Fruit fly (Drosophila melanogaster): ENCODE data around the gene RpL30.

The RpL30 gene

DNA sequence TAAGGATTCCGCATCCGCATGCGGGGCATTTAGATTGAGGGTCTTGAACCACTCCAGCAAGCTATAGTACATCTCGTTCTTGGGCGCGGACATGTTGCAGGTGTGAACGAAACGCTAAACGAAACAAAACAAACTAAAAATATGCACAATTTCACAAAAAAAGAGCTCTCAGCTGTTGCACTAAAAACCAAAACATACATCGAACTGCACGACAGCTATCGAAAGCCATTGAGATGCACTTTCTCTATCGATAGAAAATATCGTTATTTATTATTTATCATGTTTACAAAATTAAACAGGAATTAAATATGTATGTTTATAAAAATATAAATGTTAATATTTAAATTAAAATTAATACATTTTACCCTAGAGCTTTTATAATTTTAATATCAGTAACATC lies 24.2 kb upstream of the RpL30 start, which contains the start of gene hook:
Gene hook (minus strand): TSS at position 211 of the 400 bp plus-strand sequence.
- no peak for TF ChIP-seq CG8478 (optimal IDR thresholded peaks at IDR 0.05)
- TF ChIP-seq psq (optimal IDR thresholded peaks at IDR 0.05), result no peak
- TF ChIP-seq pan (optimal IDR thresholded peaks at IDR 0.05), result no peak
- TF ChIP-seq EcR (GFP tag; optimal IDR thresholded peaks at IDR 0.05), result no peak
- no peak for TF ChIP-seq usp (GFP tag; optimal IDR thresholded peaks at IDR 0.05)

- no peak for TF ChIP-seq EcR (GFP tag; optimal IDR thresholded peaks at IDR 0.05)
- no peak for TF ChIP-seq pan (optimal IDR thresholded peaks at IDR 0.05)
- TF ChIP-seq CG8478 (optimal IDR thresholded peaks at IDR 0.05), result no peak
- TF ChIP-seq psq (optimal IDR thresholded peaks at IDR 0.05), result no peak
- no peak for TF ChIP-seq usp (GFP tag; optimal IDR thresholded peaks at IDR 0.05)
- no peak for TF ChIP-seq Dll (optimal IDR thresholded peaks at IDR 0.05)
Measured at dm6 chr2L:19027246-19027886, 18.3 kb upstream of the RpL30 start, which contains the start of gene Sidpn. TSS of gene Sidpn (plus strand) at chr2L:19027710.

dm6 chr2L:19026491-19027197 lies 17.5 kb upstream of the RpL30 start:
- no peak for TF ChIP-seq EcR (GFP tag; optimal IDR thresholded peaks at IDR 0.05)
- no peak for TF ChIP-seq Dll (optimal IDR thresholded peaks at IDR 0.05)
- no peak for TF ChIP-seq psq (optimal IDR thresholded peaks at IDR 0.05)

DNA sequence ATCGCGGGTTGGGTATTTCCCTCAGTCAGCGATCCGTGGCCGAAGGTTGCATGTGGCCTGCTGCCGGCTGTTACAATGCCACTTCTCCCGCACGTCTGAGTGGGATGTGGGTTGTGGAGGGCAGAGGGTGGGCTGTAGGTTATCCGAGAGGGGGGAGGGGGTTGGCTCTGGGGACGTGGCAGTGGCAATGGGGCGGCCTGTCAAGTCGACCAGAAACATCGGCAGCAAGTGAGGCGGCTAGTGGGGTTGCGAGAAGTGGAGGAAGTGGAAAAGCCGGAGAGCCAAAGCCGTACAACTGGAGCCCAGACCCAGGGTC lies 15.6 kb upstream of the RpL30 start:
- TF ChIP-seq psq (optimal IDR thresholded peaks at IDR 0.05), result no peak
- TF ChIP-seq Dll (optimal IDR thresholded peaks at IDR 0.05), result no peak
- no peak for TF ChIP-seq usp (GFP tag; optimal IDR thresholded peaks at IDR 0.05)

dm6 chr2L:19023972-19024743 lies 15.1 kb upstream of the RpL30 start:
- TF ChIP-seq Dll (optimal IDR thresholded peaks at IDR 0.05) (no peak), psq (optimal IDR thresholded peaks at IDR 0.05) (no peak), usp (GFP tag; optimal IDR thresholded peaks at IDR 0.05) (no peak), pan (optimal IDR thresholded peaks at IDR 0.05) (no peak), EcR (GFP tag; optimal IDR thresholded peaks at IDR 0.05) (no peak), CG8478 (optimal IDR thresholded peaks at IDR 0.05) (no peak)

dm6 chr2L:19022221-19022516 lies 13.1 kb upstream of the RpL30 start, which contains the start of gene CG15172:
TSS of gene CG15172 (plus strand) at chr2L:19022417.
- TF ChIP-seq pan (optimal IDR thresholded peaks at IDR 0.05) (no peak), EcR (GFP tag; optimal IDR thresholded peaks at IDR 0.05) (no peak), Dll (optimal IDR thresholded peaks at IDR 0.05) (no peak), CG8478 (optimal IDR thresholded peaks at IDR 0.05) (no peak), psq (optimal IDR thresholded peaks at IDR 0.05) (no peak), usp (GFP tag; optimal IDR thresholded peaks at IDR 0.05) (no peak)

DNA sequence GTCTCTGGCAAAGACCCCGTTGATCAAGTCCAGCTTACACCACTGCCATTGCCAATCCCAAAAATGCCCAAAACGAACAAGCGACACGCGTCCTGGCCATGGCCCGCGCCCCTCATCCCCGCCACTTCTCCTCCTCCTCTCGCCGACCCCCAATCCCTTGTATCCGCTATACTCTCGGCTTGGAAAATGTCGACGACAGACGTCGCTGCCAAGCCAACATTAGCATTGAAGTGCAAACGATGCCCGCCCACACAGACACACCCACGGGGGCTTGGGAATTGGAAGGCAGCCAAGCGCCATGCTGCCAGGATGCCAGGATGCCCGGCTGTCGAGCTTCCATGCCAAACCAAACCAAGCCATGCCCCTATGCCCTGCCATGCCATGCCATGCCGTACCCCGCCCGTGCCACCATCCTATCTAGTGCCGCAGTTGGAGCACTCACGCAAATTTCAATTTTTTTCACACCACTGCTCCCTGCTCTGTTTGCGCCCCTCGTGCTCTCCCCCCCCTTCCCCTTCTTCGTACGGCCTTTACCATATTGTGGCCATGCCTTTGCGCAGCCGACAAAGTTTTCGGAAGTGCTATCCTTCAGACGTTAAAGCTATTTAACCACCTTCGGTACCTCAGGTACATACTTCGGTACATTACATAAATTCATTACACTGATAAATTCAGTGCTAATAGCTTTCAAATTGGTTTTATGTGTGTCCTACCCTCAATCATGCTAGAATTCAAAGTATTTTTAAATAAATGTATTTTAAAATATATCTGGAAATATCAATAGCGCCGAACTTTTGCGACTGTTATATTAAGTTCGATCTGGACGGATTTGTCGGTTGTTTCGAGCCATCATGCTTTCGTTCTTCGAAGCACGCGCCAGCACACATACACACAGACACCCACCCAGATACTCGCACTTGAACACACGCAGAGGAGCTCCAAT lies 12.4 kb upstream of the RpL30 start:
- no peak for TF ChIP-seq pan (optimal IDR thresholded peaks at IDR 0.05)
- TF ChIP-seq EcR (GFP tag; optimal IDR thresholded peaks at IDR 0.05), result no peak
- TF ChIP-seq usp (GFP tag; optimal IDR thresholded peaks at IDR 0.05), result no peak
- no peak for TF ChIP-seq CG8478 (optimal IDR thresholded peaks at IDR 0.05)
- TF ChIP-seq Dll (optimal IDR thresholded peaks at IDR 0.05), result no peak
- TF ChIP-seq psq (optimal IDR thresholded peaks at IDR 0.05), result no peak

DNA sequence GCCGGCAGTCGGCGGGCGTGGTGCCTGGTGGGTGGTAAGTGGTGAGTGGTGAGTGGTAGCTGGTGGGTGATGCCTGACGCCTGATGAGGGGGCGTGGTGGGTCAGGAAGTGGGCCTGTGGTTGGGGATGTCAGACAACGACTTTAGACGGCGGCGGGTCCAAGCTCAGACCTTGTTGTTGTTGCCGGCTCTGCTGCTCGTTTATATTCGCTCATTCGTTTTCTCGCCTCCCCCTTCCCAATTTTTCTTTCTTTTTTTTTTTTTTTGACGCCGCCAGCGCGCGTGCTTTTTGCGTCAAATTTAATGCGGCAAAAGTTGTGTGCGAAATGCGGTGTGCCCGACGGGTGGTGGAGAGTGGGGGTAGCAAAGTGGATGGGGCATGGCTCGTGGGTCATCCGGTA lies 10.5 kb upstream of the RpL30 start:
- TF ChIP-seq psq (optimal IDR thresholded peaks at IDR 0.05) (no peak), CG8478 (optimal IDR thresholded peaks at IDR 0.05) (no peak), usp (GFP tag; optimal IDR thresholded peaks at IDR 0.05) (no peak), Dll (optimal IDR thresholded peaks at IDR 0.05) (no peak), pan (optimal IDR thresholded peaks at IDR 0.05) (no peak), EcR (GFP tag; optimal IDR thresholded peaks at IDR 0.05) (no peak)

DNA sequence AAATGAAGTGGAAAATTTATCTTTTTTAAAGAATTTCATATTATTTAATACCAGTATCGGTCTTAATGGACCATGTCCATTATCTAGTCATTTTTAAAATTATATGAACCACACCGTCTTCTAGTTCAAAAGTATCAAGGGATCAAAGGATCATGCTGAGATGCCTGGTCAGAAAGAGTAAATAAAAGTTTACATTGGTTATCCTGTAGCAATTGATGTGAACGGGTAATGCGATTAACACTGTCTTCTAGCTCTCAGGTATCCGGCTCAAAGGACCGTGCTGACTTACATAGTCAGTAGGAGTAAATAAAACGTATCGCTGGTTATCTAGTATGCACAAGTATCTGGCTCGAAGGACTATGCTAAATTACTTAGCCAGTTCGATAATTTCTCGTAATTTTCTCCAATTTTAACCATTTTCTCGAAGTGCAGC lies 10.1 kb upstream of the RpL30 start:
- no peak for TF ChIP-seq pan (optimal IDR thresholded peaks at IDR 0.05)
- no peak for TF ChIP-seq CG8478 (optimal IDR thresholded peaks at IDR 0.05)
- TF ChIP-seq EcR (GFP tag; optimal IDR thresholded peaks at IDR 0.05), result no peak
- TF ChIP-seq usp (GFP tag; optimal IDR thresholded peaks at IDR 0.05), result no peak

dm6 chr2L:19018266-19018665 lies 9.2 kb upstream of the RpL30 start:
- TF ChIP-seq psq (optimal IDR thresholded peaks at IDR 0.05) (no peak), EcR (GFP tag; optimal IDR thresholded peaks at IDR 0.05) (no peak), usp (GFP tag; optimal IDR thresholded peaks at IDR 0.05) (no peak), pan (optimal IDR thresholded peaks at IDR 0.05) (no peak), Dll (optimal IDR thresholded peaks at IDR 0.05) (no peak), CG8478 (optimal IDR thresholded peaks at IDR 0.05) (no peak)

dm6 chr2L:19017060-19017459 lies 8.0 kb upstream of the RpL30 start:
- TF ChIP-seq pan (optimal IDR thresholded peaks at IDR 0.05) (no peak), EcR (GFP tag; optimal IDR thresholded peaks at IDR 0.05) (no peak), psq (optimal IDR thresholded peaks at IDR 0.05) (no peak), Dll (optimal IDR thresholded peaks at IDR 0.05) (no peak), CG8478 (optimal IDR thresholded peaks at IDR 0.05) (no peak), usp (GFP tag; optimal IDR thresholded peaks at IDR 0.05) (no peak)

Data from whole organism.